Fruit fly (Drosophila melanogaster): ENCODE measurements around the gene CG43051.

The CG43051 gene

dm6 chr2L:12508054-12508577 lies 377 bp downstream of the CG43051 start:
- peak; percentile 19 for TF ChIP-seq fru (GFP tag; optimal IDR thresholded peaks at IDR 0.05)
- peak; percentile 36 for TF ChIP-seq OdsH (GFP tag; optimal IDR thresholded peaks at IDR 0.05)
- TF ChIP-seq foxo (GFP tag; optimal IDR thresholded peaks at IDR 0.05) = no peak

- TF ChIP-seq Sp1 (GFP tag; optimal IDR thresholded peaks at IDR 0.05) = peak; percentile 33
- TF ChIP-seq Mio (GFP tag; optimal IDR thresholded peaks at IDR 0.05) = no peak
Measured at dm6 chr2L:12508678-12509077, 939 bp downstream of the CG43051 start.

dm6 chr2L:12509458-12509857 lies 1.7 kb downstream of the CG43051 start:
- TF ChIP-seq Vsx2 (GFP tag; optimal IDR thresholded peaks at IDR 0.05; ENCODE audit: partially characterized antibody) (no peak), psq (GFP tag; optimal IDR thresholded peaks at IDR 0.05) (no peak), foxo (GFP tag; optimal IDR thresholded peaks at IDR 0.05) (no peak), Hr83 (GFP tag; optimal IDR thresholded peaks at IDR 0.05; ENCODE audit: poor library complexity, severe bottlenecking) (no peak), CG32264 (GFP tag; optimal IDR thresholded peaks at IDR 0.05) (no peak), HLH106 (tag; optimal IDR thresholded peaks at IDR 0.05) (no peak), usp (GFP tag; optimal IDR thresholded peaks at IDR 0.05) (no peak), sv (GFP tag; optimal IDR thresholded peaks at IDR 0.05) (no peak), Sp1 (GFP tag; optimal IDR thresholded peaks at IDR 0.05) (no peak), dl (GFP tag; optimal IDR thresholded peaks at IDR 0.05; ENCODE audit: insufficient read depth in 1 of 2, partially characterized antibody in 2 of 2) (no peak), N (GFP tag; optimal IDR thresholded peaks at IDR 0.05) (no peak), ey (GFP tag; optimal IDR thresholded peaks at IDR 0.05) (no peak), Dfd (GFP tag; optimal IDR thresholded peaks at IDR 0.05) (no peak), pan (optimal IDR thresholded peaks at IDR 0.05) (no peak)

- TF ChIP-seq brk (GFP tag; optimal IDR thresholded peaks at IDR 0.05) (no peak), dl (GFP tag; optimal IDR thresholded peaks at IDR 0.05; ENCODE audit: insufficient read depth in 1 of 2, partially characterized antibody in 2 of 2) (no peak), OdsH (GFP tag; optimal IDR thresholded peaks at IDR 0.05) (no peak), pan (optimal IDR thresholded peaks at IDR 0.05) (no peak), Hr78 (GFP tag; optimal IDR thresholded peaks at IDR 0.05) (no peak), Rel (GFP tag; optimal IDR thresholded peaks at IDR 0.05) (no peak), Rel (tag; optimal IDR thresholded peaks at IDR 0.05) (no peak), h (GFP tag; optimal IDR thresholded peaks at IDR 0.05) (no peak), Myc (optimal IDR thresholded peaks at IDR 0.05) (no peak), Mio (GFP tag; optimal IDR thresholded peaks at IDR 0.05) (no peak), psq (GFP tag; optimal IDR thresholded peaks at IDR 0.05) (no peak)
Measured at dm6 chr2L:12512520-12512919, 4.8 kb downstream of the CG43051 start.

dm6 chr2L:12513866-12514361 lies 6.2 kb downstream of the CG43051 start:
- TF ChIP-seq CG32264 (GFP tag; optimal IDR thresholded peaks at IDR 0.05) (no peak), Mio (GFP tag; optimal IDR thresholded peaks at IDR 0.05) (no peak), dsf (GFP tag; optimal IDR thresholded peaks at IDR 0.05; ENCODE audit: borderline replicate concordance) (no peak), N (GFP tag; optimal IDR thresholded peaks at IDR 0.05) (no peak), Dif (GFP tag; optimal IDR thresholded peaks at IDR 0.05; ENCODE audit: partially characterized antibody) (no peak), woc (GFP tag; optimal IDR thresholded peaks at IDR 0.05) (peak; percentile 1), Vsx2 (GFP tag; optimal IDR thresholded peaks at IDR 0.05; ENCODE audit: partially characterized antibody) (peak; percentile 7), ey (GFP tag; optimal IDR thresholded peaks at IDR 0.05) (no peak), HLH106 (tag; optimal IDR thresholded peaks at IDR 0.05) (peak; percentile 11), CG9705 (GFP tag; optimal IDR thresholded peaks at IDR 0.05) (no peak), GATAd (GFP tag; optimal IDR thresholded peaks at IDR 0.05) (no peak), foxo (GFP tag; optimal IDR thresholded peaks at IDR 0.05) (peak in 1 of 2 experiments; percentile 79), brk (GFP tag; optimal IDR thresholded peaks at IDR 0.05) (peak; percentile 33), Sp1 (GFP tag; optimal IDR thresholded peaks at IDR 0.05) (peak; percentile 83), dl (GFP tag; optimal IDR thresholded peaks at IDR 0.05; ENCODE audit: insufficient read depth in 1 of 2, partially characterized antibody in 2 of 2) (no peak), br (GFP tag; optimal IDR thresholded peaks at IDR 0.05) (peak; percentile 38), Jra (GFP tag; optimal IDR thresholded peaks at IDR 0.05) (peak; percentile 54), Dfd (GFP tag; optimal IDR thresholded peaks at IDR 0.05) (no peak), CrebA (GFP tag; optimal IDR thresholded peaks at IDR 0.05; ENCODE audit: borderline replicate concordance) (peak; percentile 97), OdsH (GFP tag; optimal IDR thresholded peaks at IDR 0.05) (no peak), sv (GFP tag; optimal IDR thresholded peaks at IDR 0.05) (no peak), Hr78 (GFP tag; optimal IDR thresholded peaks at IDR 0.05) (no peak), h (GFP tag; optimal IDR thresholded peaks at IDR 0.05) (peak; percentile 25), fru (GFP tag; optimal IDR thresholded peaks at IDR 0.05) (peak; percentile 69), psq (GFP tag; optimal IDR thresholded peaks at IDR 0.05) (peak; percentile 78), tai (GFP tag; optimal IDR thresholded peaks at IDR 0.05) (no peak), usp (GFP tag; optimal IDR thresholded peaks at IDR 0.05) (no peak), jim (GFP tag; optimal IDR thresholded peaks at IDR 0.05) (no peak), sage (GFP tag; optimal IDR thresholded peaks at IDR 0.05) (peak; percentile 73), pan (optimal IDR thresholded peaks at IDR 0.05) (no peak), Myc (optimal IDR thresholded peaks at IDR 0.05) (no peak), Hnf4 (GFP tag; optimal IDR thresholded peaks at IDR 0.05) (no peak), lola (GFP tag; optimal IDR thresholded peaks at IDR 0.05) (no peak), Rel (GFP tag; optimal IDR thresholded peaks at IDR 0.05) (peak; percentile 96), Rel (tag; optimal IDR thresholded peaks at IDR 0.05) (peak; percentile 84), Hr83 (GFP tag; optimal IDR thresholded peaks at IDR 0.05; ENCODE audit: poor library complexity, severe bottlenecking) (no peak), rgr (GFP tag; optimal IDR thresholded peaks at IDR 0.05) (peak; percentile 37)

Measured in whole organism, wandering third instar larva.